Fruit fly (Drosophila melanogaster): ENCODE measurements around the gene Es2.

dm6 chrX:8493473-8493872, 32.2 kb downstream of the Es2 start:
- no peak for TF ChIP-seq CTCF (optimal IDR thresholded peaks at IDR 0.05)
- TF ChIP-seq CG8478 (optimal IDR thresholded peaks at IDR 0.05), result no peak
